Fruit fly (Drosophila melanogaster) whole organism, embryonic: ENCODE results near the gene CG9150.

ENCODE experiments used
- Atf3 ChIP-seq: fragments of 200-800 bp; sonication (Bioruptor generic); optimal IDR thresholded peaks from 3 replicates; lab custom pipeline; 2016; ENCODE audit warnings: missing biosample characterization, missing genetic modification characterization
- Bteb2 ChIP-seq: fragments of 200-800 bp; sonication (Bioruptor generic); optimal IDR thresholded peaks from 2 replicates; lab custom pipeline; 2016; ENCODE audit warnings: missing biosample characterization, missing genetic modification characterization
- CG10267 ChIP-seq: fragments of 200-800 bp; sonication (Bioruptor generic); optimal IDR thresholded peaks from 2 replicates; lab custom pipeline; 2018; ENCODE audit warnings: missing biosample characterization, mild to moderate bottlenecking, missing genetic modification characterization, moderate library complexity
- CG10543 ChIP-seq: fragments of 200-800 bp; sonication (Bioruptor generic); optimal IDR thresholded peaks from 3 replicates; lab custom pipeline; 2017; ENCODE audit warnings: missing biosample characterization, mild to moderate bottlenecking, missing genetic modification characterization, moderate library complexity
- CG12219 ChIP-seq: fragments of 200-800 bp; sonication (Bioruptor generic); optimal IDR thresholded peaks from 3 replicates; lab custom pipeline; 2018; ENCODE audit warnings: missing biosample characterization, mild to moderate bottlenecking, missing genetic modification characterization
- CG13775 ChIP-seq: fragments of 200-800 bp; sonication (Bioruptor generic); optimal IDR thresholded peaks from 3 replicates; lab custom pipeline; 2017; ENCODE audit warnings: missing biosample characterization, mild to moderate bottlenecking, missing genetic modification characterization
- CG14965 ChIP-seq: fragments of 200-800 bp; sonication (Bioruptor generic); optimal IDR thresholded peaks from 2 replicates; lab custom pipeline; 2016; ENCODE audit warnings: missing biosample characterization, missing genetic modification characterization, borderline replicate concordance
- CG1529 ChIP-seq: fragments of 200-800 bp; sonication (Bioruptor generic); optimal IDR thresholded peaks from 3 replicates; lab custom pipeline; 2018; ENCODE audit warnings: missing biosample characterization, missing genetic modification characterization
- CG16813 ChIP-seq: fragments of 200-800 bp; sonication (Bioruptor generic); IDR thresholded peaks from 3 replicates; pipeline ENCODE4 v1.3.6; 2022; ENCODE audit warnings: missing biosample characterization, missing genetic modification characterization; ENCODE audit not compliant: partially characterized antibody
- CG34224 ChIP-seq: fragments of 200-800 bp; sonication (Bioruptor generic); IDR thresholded peaks from 3 replicates; pipeline ENCODE4 v1.3.6; 2022; ENCODE audit warnings: missing biosample characterization, missing genetic modification characterization; ENCODE audit not compliant: partially characterized antibody
- CG34376 ChIP-seq: fragments of 200-800 bp; sonication (Bioruptor generic); optimal IDR thresholded peaks from 2 replicates; lab custom pipeline; 2018; ENCODE audit warnings: missing biosample characterization, mild to moderate bottlenecking, missing genetic modification characterization
- CG43689 ChIP-seq: fragments of 200-800 bp; sonication (Bioruptor generic); IDR thresholded peaks from 2 replicates; pipeline ENCODE4 v1.3.6; 2022; ENCODE audit warnings: missing biosample characterization, missing genetic modification characterization
- CG4820 ChIP-seq: fragments of 200-800 bp; sonication (Bioruptor generic); optimal IDR thresholded peaks from 3 replicates; lab custom pipeline; 2016; ENCODE audit warnings: missing biosample characterization, missing genetic modification characterization
- CG6854 ChIP-seq: fragments of 200-800 bp; sonication (Bioruptor generic); optimal IDR thresholded peaks from 3 replicates; lab custom pipeline; 2017; ENCODE audit warnings: missing biosample characterization, mild to moderate bottlenecking, missing genetic modification characterization
- CG7928 ChIP-seq: fragments of 200-800 bp; sonication (Bioruptor generic); optimal IDR thresholded peaks from 2 replicates; lab custom pipeline; 2017; ENCODE audit warnings: missing biosample characterization, mild to moderate bottlenecking, missing genetic modification characterization
- CG9797 ChIP-seq: fragments of 200-800 bp; sonication (Bioruptor generic); optimal IDR thresholded peaks from 3 replicates; lab custom pipeline; 2018; ENCODE audit warnings: missing biosample characterization, mild to moderate bottlenecking, missing genetic modification characterization
- CG9817 ChIP-seq: fragments of 200-800 bp; sonication (Bioruptor generic); optimal IDR thresholded peaks from 2 replicates; lab custom pipeline; 2018; ENCODE audit warnings: missing biosample characterization, mild to moderate bottlenecking, missing genetic modification characterization, moderate library complexity
- Dek ChIP-seq: fragments of 200-800 bp; sonication (Bioruptor generic); optimal IDR thresholded peaks from 3 replicates; lab custom pipeline; 2019; ENCODE audit warnings: missing biosample characterization, mild to moderate bottlenecking, missing genetic modification characterization, moderate library complexity
- Doc3 ChIP-seq: fragments of 200-800 bp; sonication (Bioruptor generic); IDR thresholded peaks from 3 replicates; pipeline ENCODE4 v1.3.6; 2022; ENCODE audit warnings: missing biosample characterization, missing genetic modification characterization; ENCODE audit not compliant: partially characterized antibody
- Ets65A ChIP-seq: fragments of 200-800 bp; sonication (Bioruptor generic); peaks from one replicate; lab custom pipeline; 2016; ENCODE audit warnings: missing biosample characterization, missing genetic modification characterization
- HLH3B ChIP-seq: fragments of 200-800 bp; sonication (Bioruptor generic); IDR thresholded peaks from 2 replicates; pipeline ENCODE4 v1.3.6; 2022; ENCODE audit warnings: missing biosample characterization, missing genetic modification characterization
- HLH4C ChIP-seq: fragments of 200-800 bp; sonication (Bioruptor generic); IDR thresholded peaks from 3 replicates; pipeline ENCODE4 v1.3.6; 2022; ENCODE audit warnings: missing biosample characterization, missing genetic modification characterization; ENCODE audit not compliant: partially characterized antibody
- Hr51 ChIP-seq, 2 experiments: fragments of 200-800 bp; sonication (Bioruptor generic); optimal IDR thresholded peaks; 2 replicates in 1 of 2; 3 replicates in 1 of 2; lab custom pipeline; 2016 to 2018; ENCODE audit warnings: missing biosample characterization in 2 of 2, missing genetic modification characterization in 2 of 2, mild to moderate bottlenecking in 1 of 2, moderate library complexity in 1 of 2
- MTF-1 ChIP-seq: fragments of 200-800 bp; sonication (Bioruptor generic); optimal IDR thresholded peaks from 2 replicates; lab custom pipeline; 2018; ENCODE audit warnings: missing biosample characterization, mild to moderate bottlenecking, missing genetic modification characterization, borderline replicate concordance
- Optix ChIP-seq: fragments of 200-800 bp; sonication (Bioruptor generic); IDR thresholded peaks from 3 replicates; pipeline ENCODE4 v1.3.6; 2022; ENCODE audit warnings: missing biosample characterization, missing genetic modification characterization
- Ravus ChIP-seq: fragments of 200-800 bp; sonication (Bioruptor generic); IDR thresholded peaks from 2 replicates; pipeline ENCODE4 v1.3.6; 2022; ENCODE audit warnings: missing biosample characterization, missing genetic modification characterization
- ash1 ChIP-seq: fragments of 200-800 bp; sonication (Bioruptor generic); optimal IDR thresholded peaks from 2 replicates; lab custom pipeline; 2018; ENCODE audit warnings: missing biosample characterization, mild to moderate bottlenecking, missing genetic modification characterization
- caup ChIP-seq: fragments of 200-800 bp; sonication (Bioruptor generic); optimal IDR thresholded peaks from 3 replicates; lab custom pipeline; 2017; ENCODE audit warnings: missing biosample characterization, mild to moderate bottlenecking, missing genetic modification characterization, moderate library complexity; ENCODE audit not compliant: severe bottlenecking
- dan ChIP-seq: fragments of 200-800 bp; sonication (Bioruptor generic); IDR thresholded peaks from 2 replicates; pipeline ENCODE4 v1.3.6; 2022; ENCODE audit warnings: missing biosample characterization, missing genetic modification characterization
- dimm ChIP-seq: fragments of 200-800 bp; sonication (Bioruptor generic); IDR thresholded peaks from 2 replicates; pipeline ENCODE4 v1.3.6; 2022; ENCODE audit warnings: missing biosample characterization, missing genetic modification characterization
- fu2 ChIP-seq: fragments of 200-800 bp; sonication (Bioruptor generic); optimal IDR thresholded peaks from 2 replicates; lab custom pipeline; 2016; ENCODE audit warnings: missing biosample characterization, missing genetic modification characterization
- hth ChIP-seq: fragments of >200 bp; optimal IDR thresholded peaks from 2 replicates; lab custom pipeline; 2017; ENCODE audit warnings: inconsistent platforms
- odd ChIP-seq: fragments of 200-800 bp; sonication (Bioruptor generic); optimal IDR thresholded peaks from 2 replicates; lab custom pipeline; 2017; ENCODE audit warnings: missing biosample characterization, mild to moderate bottlenecking, missing genetic modification characterization
- pan ChIP-seq, 4 experiments: fragments of >200 bp in 3 of 4; fragments of 200-800 bp in 1 of 4; sonication (Bioruptor generic) in 1 of 4; optimal IDR thresholded peaks in 3 of 4; IDR thresholded peaks in 1 of 4; 2 replicates each; pipeline versions ENCODE4 v1.3.6 to Lab custom; 2017 to 2022; ENCODE audit warnings: missing biosample characterization in 2 of 4, missing genetic modification characterization in 2 of 4, mixed read lengths in 1 of 4
- pum ChIP-seq: fragments of 200-800 bp; sonication (Bioruptor generic); optimal IDR thresholded peaks from 2 replicates; lab custom pipeline; 2016; ENCODE audit warnings: missing biosample characterization, missing genetic modification characterization
- row ChIP-seq: fragments of 200-800 bp; sonication (Bioruptor generic); IDR thresholded peaks from 3 replicates; pipeline ENCODE4 v1.3.6; 2022; ENCODE audit warnings: missing biosample characterization, missing genetic modification characterization
- sd ChIP-seq: fragments of 200-800 bp; sonication (Bioruptor generic); optimal IDR thresholded peaks from 3 replicates; lab custom pipeline; 2018; ENCODE audit warnings: missing biosample characterization, mild to moderate bottlenecking, missing genetic modification characterization, moderate library complexity
- sens ChIP-seq: fragments of 200-800 bp; sonication (Bioruptor generic); peaks from one replicate; lab custom pipeline; 2016; ENCODE audit warnings: missing biosample characterization, missing genetic modification characterization
- sna ChIP-seq: fragments of 200-800 bp; sonication (Bioruptor generic); IDR thresholded peaks from 2 replicates; pipeline ENCODE4 v1.3.6; 2022; ENCODE audit warnings: missing biosample characterization, missing genetic modification characterization; ENCODE audit not compliant: partially characterized antibody
- sug ChIP-seq: fragments of 200-800 bp; optimal IDR thresholded peaks from 2 replicates; lab custom pipeline; 2019; ENCODE audit warnings: missing biosample characterization, mild to moderate bottlenecking, missing genetic modification characterization, moderate library complexity
- tgo ChIP-seq: fragments of 200-800 bp; sonication (Bioruptor generic); IDR thresholded peaks from 3 replicates; pipeline ENCODE4 v1.3.6; 2022; ENCODE audit warnings: missing biosample characterization, missing genetic modification characterization
- tin ChIP-seq: fragments of 200-800 bp; sonication (Bioruptor generic); optimal IDR thresholded peaks from 3 replicates; lab custom pipeline; 2016; ENCODE audit warnings: missing biosample characterization, missing genetic modification characterization
- zen ChIP-seq: fragments of 200-800 bp; sonication (Bioruptor generic); optimal IDR thresholded peaks from 3 replicates; lab custom pipeline; 2018; ENCODE audit warnings: missing biosample characterization, mild to moderate bottlenecking, missing genetic modification characterization, moderate library complexity
- zen2 ChIP-seq: fragments of 200-800 bp; sonication (Bioruptor generic); IDR thresholded peaks from 3 replicates; pipeline ENCODE4 v1.3.6; 2022; ENCODE audit warnings: missing biosample characterization, missing genetic modification characterization; ENCODE audit not compliant: partially characterized antibody

CG9150 gene

DNA sequence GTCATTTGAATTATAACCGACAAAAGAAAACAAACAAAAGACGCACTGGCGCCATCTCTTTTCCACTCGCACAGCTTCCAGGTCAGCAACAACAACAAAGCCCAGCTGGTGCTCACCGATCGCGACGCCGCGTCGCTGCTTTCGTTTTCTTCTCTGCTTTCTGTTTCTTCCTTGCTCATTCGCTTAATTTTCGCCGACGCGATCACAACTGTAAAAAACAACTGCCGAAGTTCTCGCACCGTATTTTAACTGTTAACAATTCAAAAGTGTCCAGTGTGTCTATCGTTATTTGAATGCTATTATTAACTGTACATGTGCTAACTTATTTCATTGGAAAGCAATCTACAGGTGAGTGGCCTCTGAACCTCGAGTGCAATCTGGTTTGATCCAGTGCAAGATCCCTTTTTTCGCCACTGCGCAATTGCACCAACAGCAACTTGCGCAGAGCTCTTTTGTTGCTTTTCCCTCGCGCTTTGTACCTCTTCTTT is 31.9 kb upstream of the CG9150 start, which contains the start of gene stai (continued):
- TF ChIP-seq CG16813 (GFP tag; lab: Robert Waterston, UW), result no peak
- TF ChIP-seq, all 482 proteins: peak for 17

DNA sequence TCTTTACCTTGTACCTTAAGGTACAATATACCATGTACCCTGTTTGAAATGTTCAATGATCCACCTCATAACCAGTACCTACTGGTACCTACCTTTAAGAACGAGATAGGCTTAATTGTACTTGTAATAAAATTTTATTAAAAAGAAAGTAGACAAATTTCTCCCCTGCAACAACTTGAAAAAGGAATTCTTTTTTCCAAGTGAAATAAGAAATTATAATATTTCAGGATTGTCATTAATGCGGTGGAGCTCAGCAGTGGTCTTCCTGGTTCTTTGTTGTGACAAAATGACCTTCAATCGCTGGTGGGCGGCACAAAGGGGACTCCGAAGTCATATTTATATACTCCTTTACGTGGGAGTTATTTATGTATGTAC is 30.9 kb upstream of the CG9150 start:
- peak; percentile 49 for TF ChIP-seq sens
- TF ChIP-seq CG10267 (tag; lab: Kevin White, UChicago), result no peak
- TF ChIP-seq row (GFP tag; lab: Robert Waterston, UW), result peak; percentile 4; the same call in 1 of the 3 replicates
- peak; percentile 10 for TF ChIP-seq Ets65A (GFP tag; lab: Kevin White, UChicago)

DNA sequence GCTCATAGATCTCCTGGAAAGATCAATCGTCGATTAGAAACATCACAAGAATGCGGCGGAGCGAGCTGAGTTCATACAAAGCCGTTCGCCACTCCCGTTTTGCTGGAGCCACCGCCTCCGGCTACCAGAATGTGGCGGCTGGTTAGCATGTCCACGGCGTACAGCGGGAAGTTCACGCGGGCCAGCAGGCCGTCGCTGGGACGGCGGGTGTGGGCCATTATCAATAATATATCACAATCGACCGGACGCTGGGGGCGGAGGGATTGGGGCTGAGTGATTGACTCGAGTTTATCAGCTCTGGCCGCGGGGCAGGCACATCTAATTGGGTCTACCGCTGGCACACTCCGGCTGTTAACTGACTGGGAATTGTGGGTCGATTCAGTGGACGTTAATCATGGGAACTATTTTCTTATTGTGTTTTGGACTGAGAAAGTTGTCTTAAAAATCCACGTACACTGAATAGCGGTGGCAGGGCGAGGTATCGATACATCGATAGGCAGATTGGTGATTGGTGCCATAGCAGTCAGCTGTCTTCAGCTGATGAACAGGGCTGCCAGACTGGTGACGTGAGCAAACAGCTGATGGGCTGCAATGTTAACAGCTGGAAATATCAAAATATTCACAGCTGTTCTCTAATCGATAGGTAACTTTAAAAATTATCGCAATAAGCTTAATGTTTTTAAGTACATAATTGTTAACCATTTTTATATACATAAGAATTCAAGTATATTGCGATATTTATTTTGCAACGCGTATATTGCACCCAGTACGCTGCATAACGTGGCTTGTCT is 30.3 kb upstream of the CG9150 start, which contains the start of gene CG9175:
TSS of gene CG9175 (minus strand) at position 488 of the 791 bp plus-strand sequence.
- TF ChIP-seq Atf3 (no peak), MTF-1 (GFP tag; lab: Kevin White, UChicago) (peak; percentile 21), CG13775 (peak; percentile 47), Ravus (GFP tag; lab: Robert Waterston, UW) (no peak), Hr51 (GFP tag; optimal IDR thresholded peaks at IDR 0.05; lab: Kevin White, UChicago) (peak; percentile 2 to 42), CG6854 (peak; percentile 32), sna (GFP tag; lab: Robert Waterston, UW) (peak; percentile 96), CG9817 (peak; percentile 46), tgo (no peak), HLH4C (GFP tag; lab: Robert Waterston, UW) (peak; percentile 91), hth (lab: Kevin White, UChicago) (no peak), dimm (GFP tag; lab: Robert Waterston, UW) (no peak), CG1529 (no peak), CG14965 (GFP tag; lab: Kevin White, UChicago) (no peak), odd (GFP tag; lab: Kevin White, UChicago) (no peak), Optix (no peak), sug (peak; percentile 62), CG43689 (no peak), sd (tag; lab: Kevin White, UChicago) (peak; percentile 66), ash1 (peak; percentile 28), Dek (peak; percentile 33), zen (tag; lab: Kevin White, UChicago) (peak; percentile 63), CG4820 (GFP tag; lab: Kevin White, UChicago) (no peak), zen2 (GFP tag; lab: Robert Waterston, UW) (peak; percentile 95), CG34376 (GFP tag; lab: Kevin White, UChicago) (peak; percentile 60), Bteb2 (GFP tag; lab: Kevin White, UChicago) (no peak), fu2 (GFP tag; lab: Kevin White, UChicago) (no peak), caup (peak; percentile 39), Doc3 (GFP tag; lab: Robert Waterston, UW) (peak; percentile 93), tin (peak; percentile 33), CG9797 (GFP tag; lab: Kevin White, UChicago) (peak; percentile 57), CG12219 (GFP tag; lab: Kevin White, UChicago) (no peak), CG10543 (peak; percentile 67), dan (GFP tag; lab: Robert Waterston, UW) (no peak), HLH3B (GFP tag; lab: Robert Waterston, UW) (no peak), CG7928 (GFP tag; lab: Kevin White, UChicago) (no peak), pan (optimal IDR thresholded peaks at IDR 0.05; lab: Kevin White, UChicago) (no peak), pan (GFP tag; optimal IDR thresholded peaks at IDR 0.05 in 1 of 2, IDR thresholded peaks at IDR 0.05 in 1 of 2) (no peak), CG34224 (GFP tag; lab: Robert Waterston, UW) (peak; percentile 99), pum (GFP tag; lab: Kevin White, UChicago) (no peak)
